Worm (Caenorhabditis elegans) whole organism, L2 larva: ENCODE data around the gene hxk-3.

Experiments
- sma-9 ChIP-seq, 2 experiments: fragments of 150-350 bp in 1 of 2; sonication (generic microtip) in 1 of 2; optimal IDR thresholded peaks; 2 replicates each; lab custom pipeline; 2014 to 2016; ENCODE audit warnings: missing genetic modification characterization in 2 of 2, mild to moderate bottlenecking in 1 of 2, missing biosample characterization in 1 of 2, missing compliant biosample characterization in 1 of 2, missing genetic modification reagents in 1 of 2, moderate library complexity in 1 of 2
- ztf-4 ChIP-seq: fragments of 150-350 bp; optimal IDR thresholded peaks from 2 replicates; lab custom pipeline; 2014; ENCODE audit warnings: missing biosample characterization, missing genetic modification characterization

DNA sequence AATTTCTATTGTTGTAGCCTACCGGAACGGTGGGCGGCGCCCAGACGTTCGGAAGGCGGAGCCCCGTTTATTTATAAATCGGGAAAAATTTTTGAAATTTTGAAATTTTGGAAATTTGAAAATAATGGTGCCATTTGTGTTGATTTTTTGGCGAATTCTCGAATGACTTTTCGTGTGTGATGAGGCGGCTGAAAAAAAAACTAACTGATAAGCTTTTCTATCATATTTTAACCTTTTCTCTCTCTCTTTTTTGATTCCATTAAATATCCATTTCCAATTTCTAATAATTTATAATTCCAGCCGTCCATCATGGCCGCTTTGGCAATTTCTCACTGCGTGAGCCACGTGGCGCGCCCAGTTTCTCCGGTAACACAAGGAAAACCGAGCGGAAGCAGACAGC is 40.7 kb upstream of the hxk-3 start, which contains the start of gene nadk-1:
- TF ChIP-seq ztf-4 (tag; lab: Kevin White, UChicago): no peak
- no peak for TF ChIP-seq sma-9 (GFP tag; optimal IDR thresholded peaks at IDR 0.05; lab: Kevin White, UChicago)
- no peak for TF ChIP-seq sma-9 (tag; optimal IDR thresholded peaks at IDR 0.05; lab: Kevin White, UChicago)
